Worm (Caenorhabditis elegans) whole organism, late embryonic: ENCODE measurements around the gene F01G10.5.

Experiments used
- C38D4.7 ChIP-seq: fragments of 200-800 bp; sonication (Bioruptor generic); optimal IDR thresholded peaks from 2 replicates; lab custom pipeline; 2018; ENCODE audit warnings: mild to moderate bottlenecking, missing genetic modification characterization, moderate library complexity, missing compliant biosample characterization
- dve-1 ChIP-seq: sonication (generic microtip); optimal IDR thresholded peaks from 2 replicates; lab custom pipeline; 2017; ENCODE audit warnings: antibody characterized with exemption, mild to moderate bottlenecking, missing genetic modification characterization, missing compliant biosample characterization
- ets-4 ChIP-seq: sonication (generic microtip); optimal IDR thresholded peaks from 2 replicates; lab custom pipeline; 2016; ENCODE audit warnings: missing genetic modification characterization, missing compliant biosample characterization
- nfya-1 ChIP-seq: sonication (generic microtip); optimal IDR thresholded peaks from 2 replicates; lab custom pipeline; 2017; ENCODE audit warnings: missing genetic modification characterization, mild to moderate bottlenecking, missing compliant biosample characterization, antibody characterized with exemption, moderate library complexity
- nhr-11 ChIP-seq: fragments of 150-350 bp; optimal IDR thresholded peaks from 2 replicates; lab custom pipeline; 2014; ENCODE audit warnings: missing biosample characterization, missing genetic modification characterization
- unc-42 ChIP-seq: sonication (generic microtip); optimal IDR thresholded peaks from 2 replicates; lab custom pipeline; 2016; ENCODE audit warnings: missing genotype, missing genetic modification characterization, missing compliant biosample characterization

DNA sequence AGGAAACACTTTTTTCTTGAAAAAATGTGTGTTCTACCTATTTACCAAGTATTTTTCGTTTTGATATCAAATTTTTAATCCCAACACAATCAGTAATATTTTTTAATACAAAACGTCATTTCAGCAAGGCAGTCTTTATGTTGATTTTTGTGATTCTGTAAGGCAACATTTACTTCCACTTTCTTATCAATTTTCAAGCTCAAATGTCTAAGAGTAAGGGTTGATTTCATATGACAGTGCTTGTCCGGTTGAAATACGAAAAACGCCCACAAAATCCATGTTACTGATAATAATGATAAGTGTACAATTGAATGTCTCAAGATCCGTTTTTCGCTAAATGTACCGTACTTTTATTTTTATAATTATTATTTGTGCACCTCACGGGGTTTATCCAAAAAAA lies 5.2 kb upstream of the F01G10.5 start:
- TF ChIP-seq nfya-1: no peak
- no peak for TF ChIP-seq unc-42
- no peak for TF ChIP-seq nhr-11 (tag; lab: Kevin White, UChicago)
- TF ChIP-seq C38D4.7 (GFP tag; lab: Kevin White, UChicago): no peak
- TF ChIP-seq dve-1 (tag; lab: Kevin White, UChicago): no peak
- TF ChIP-seq ets-4: no peak
